Worm (Caenorhabditis elegans) whole organism, L4 larva: ENCODE measurements around the gene Y54G2A.38.

Experiments
- F44E2.7 ChIP-seq: fragments of 200-800 bp; sonication (Bioruptor generic); IDR thresholded peaks from 2 replicates; pipeline ENCODE4 v2.1.2; 2022; ENCODE audit warnings: missing genetic modification characterization, missing compliant biosample characterization
- F49E8.2 ChIP-seq: sonication (generic microtip); optimal IDR thresholded peaks from 2 replicates; lab custom pipeline; 2016; ENCODE audit warnings: missing compliant biosample characterization, mild to moderate bottlenecking, missing genetic modification characterization, borderline replicate concordance
- R02D3.7 ChIP-seq: fragments of 150-350 bp; sonication (generic microtip); optimal IDR thresholded peaks from 3 replicates; lab custom pipeline; 2014; ENCODE audit warnings: missing biosample characterization, missing genetic modification characterization
- T20F7.1 ChIP-seq: fragments of 200-800 bp; sonication (Bioruptor generic); optimal IDR thresholded peaks from 2 replicates; lab custom pipeline; 2018; ENCODE audit warnings: mild to moderate bottlenecking, missing genetic modification characterization, missing compliant biosample characterization
- T26A8.4 ChIP-seq: fragments of 200-800 bp; sonication (Bioruptor generic); IDR thresholded peaks from 2 replicates; pipeline ENCODE4 v1.3.6; 2022; ENCODE audit warnings: missing genetic modification characterization, missing compliant biosample characterization
- Y105C5A.15 ChIP-seq: fragments of 200-800 bp; sonication (Bioruptor generic); IDR thresholded peaks from 2 replicates; pipeline ENCODE4 v1.3.6; 2022; ENCODE audit warnings: missing genetic modification characterization, missing compliant biosample characterization
- Y75B8A.6 ChIP-seq: fragments of 200-800 bp; sonication (Bioruptor generic); IDR thresholded peaks from 2 replicates; pipeline ENCODE4 v1.3.6; 2022; ENCODE audit warnings: missing genetic modification reagents, missing genetic modification characterization, missing compliant biosample characterization
- ZK337.2 ChIP-seq: fragments of 200-800 bp; sonication (Bioruptor generic); IDR thresholded peaks from 2 replicates; pipeline ENCODE4 v1.3.6; 2022; ENCODE audit warnings: missing genetic modification reagents, missing genetic modification characterization, missing compliant biosample characterization
- arid-1 ChIP-seq: fragments of 200-800 bp; sonication (Bioruptor generic); conservative IDR thresholded peaks from 2 replicates; pipeline ENCODE4 v1.3.6; 2022; ENCODE audit warnings: missing genetic modification reagents, missing genetic modification characterization, missing compliant biosample characterization
- attf-4 ChIP-seq: sonication (generic microtip); optimal IDR thresholded peaks from 3 replicates; lab custom pipeline; 2017; ENCODE audit warnings: missing biosample characterization, missing genetic modification characterization
- ceh-20 ChIP-seq: fragments of 200-800 bp; sonication (Bioruptor generic); IDR thresholded peaks from 2 replicates; pipeline ENCODE4 v1.3.6; 2022; ENCODE audit warnings: missing genetic modification reagents, missing genetic modification characterization, missing compliant biosample characterization
- ceh-28 ChIP-seq: fragments of 150-350 bp; optimal IDR thresholded peaks from 2 replicates; lab custom pipeline; 2014; ENCODE audit warnings: missing biosample characterization, missing genetic modification reagents, missing genetic modification characterization
- ces-1 ChIP-seq: fragments of 150-350 bp; sonication (generic microtip); optimal IDR thresholded peaks from 4 replicates; lab custom pipeline; 2014; ENCODE audit warnings: missing biosample characterization, missing genetic modification reagents, missing genetic modification characterization
- cey-2 ChIP-seq: sonication (generic microtip); optimal IDR thresholded peaks from 3 replicates; lab custom pipeline; 2017; ENCODE audit warnings: missing genetic modification characterization, mild to moderate bottlenecking, missing compliant biosample characterization, antibody characterized with exemption, borderline replicate concordance; ENCODE audit not compliant: insufficient read depth
- daf-8 ChIP-seq: fragments of 200-800 bp; sonication (Bioruptor generic); IDR thresholded peaks from 2 replicates; pipeline ENCODE4 v1.3.6; 2022; ENCODE audit warnings: missing genetic modification characterization, missing compliant biosample characterization
- dmd-8 ChIP-seq: fragments of 200-800 bp; sonication (Bioruptor generic); IDR thresholded peaks from 2 replicates; pipeline ENCODE4 v1.3.6; 2022; ENCODE audit warnings: missing genetic modification characterization, missing compliant biosample characterization
- dmd-9 ChIP-seq: fragments of 200-800 bp; sonication (Bioruptor generic); IDR thresholded peaks from 2 replicates; pipeline ENCODE4 v1.3.6; 2022; ENCODE audit warnings: missing genetic modification reagents, missing genetic modification characterization, missing compliant biosample characterization
- dpl-1 ChIP-seq: fragments of 150-350 bp; optimal IDR thresholded peaks from 2 replicates; lab custom pipeline; 2014; ENCODE audit warnings: missing biosample characterization, missing genetic modification reagents, missing genetic modification characterization
- duxl-1 ChIP-seq: sonication (generic microtip); optimal IDR thresholded peaks from 2 replicates; lab custom pipeline; 2016; ENCODE audit warnings: mild to moderate bottlenecking, missing genetic modification characterization, moderate library complexity, missing compliant biosample characterization; ENCODE audit not compliant: poor library complexity
- egl-43 ChIP-seq: fragments of 200-800 bp; sonication (Bioruptor generic); IDR thresholded peaks from 2 replicates; pipeline ENCODE4 v1.3.6; 2022; ENCODE audit warnings: missing genetic modification reagents, missing genetic modification characterization, missing compliant biosample characterization
- fkh-10 ChIP-seq: fragments of 150-350 bp; optimal IDR thresholded peaks from 2 replicates; lab custom pipeline; 2014; ENCODE audit warnings: missing biosample characterization, missing genetic modification reagents, missing genetic modification characterization
- hlh-11 ChIP-seq: fragments of 200-800 bp; sonication (Bioruptor generic); optimal IDR thresholded peaks from 2 replicates; lab custom pipeline; 2018; ENCODE audit warnings: mild to moderate bottlenecking, missing genetic modification characterization, missing compliant biosample characterization
- lim-7 ChIP-seq: fragments of 200-800 bp; sonication (Bioruptor generic); IDR thresholded peaks from 2 replicates; pipeline ENCODE4 v1.3.6; 2022; ENCODE audit warnings: missing genetic modification characterization, missing compliant biosample characterization
- lin-1 ChIP-seq: fragments of 200-800 bp; sonication (Bioruptor generic); IDR thresholded peaks from 2 replicates; pipeline ENCODE4 v1.3.6; 2022; ENCODE audit warnings: missing genetic modification reagents, missing genetic modification characterization, missing compliant biosample characterization
- lin-15B ChIP-seq: fragments of 150-350 bp; sonication (generic microtip); optimal IDR thresholded peaks from 3 replicates; lab custom pipeline; 2014; ENCODE audit warnings: missing biosample characterization, missing genetic modification characterization
- lir-3 ChIP-seq: sonication (generic microtip); optimal IDR thresholded peaks from 2 replicates; lab custom pipeline; 2016; ENCODE audit warnings: mild to moderate bottlenecking, missing genetic modification characterization, missing compliant biosample characterization
- lsy-2 ChIP-seq, 2 experiments: fragments of 150-350 bp in 1 of 2; sonication (generic microtip) in 1 of 2; optimal IDR thresholded peaks; 2 replicates each; lab custom pipeline; 2014 to 2017; ENCODE audit warnings: missing biosample characterization in 2 of 2, missing genetic modification characterization in 2 of 2
- madf-5 ChIP-seq, 2 experiments: fragments of 200-800 bp; sonication (Bioruptor generic); IDR thresholded peaks; 2 replicates each; pipeline ENCODE4 v1.3.6; 2022; ENCODE audit warnings: missing compliant biosample characterization in 2 of 2, missing genetic modification characterization in 2 of 2
- madf-9 ChIP-seq: fragments of 200-800 bp; sonication (Bioruptor generic); conservative IDR thresholded peaks from 2 replicates; pipeline ENCODE4 v1.3.6; 2022; ENCODE audit warnings: missing genetic modification reagents, missing genetic modification characterization, missing compliant biosample characterization
- mdt-29 ChIP-seq: fragments of 200-800 bp; sonication (Bioruptor generic); IDR thresholded peaks from 2 replicates; pipeline ENCODE4 v1.3.6; 2022; ENCODE audit warnings: missing genetic modification reagents, missing genetic modification characterization, missing compliant biosample characterization
- nhr-10 ChIP-seq: fragments of 150-350 bp; optimal IDR thresholded peaks from 2 replicates; lab custom pipeline; 2014; ENCODE audit warnings: missing biosample characterization, missing genetic modification characterization
- nhr-11 ChIP-seq: fragments of 150-350 bp; optimal IDR thresholded peaks from 2 replicates; lab custom pipeline; 2014; ENCODE audit warnings: missing biosample characterization, missing genetic modification characterization
- nhr-25 ChIP-seq: sonication (generic microtip); optimal IDR thresholded peaks from 2 replicates; lab custom pipeline; 2017; ENCODE audit warnings: missing genetic modification characterization, mild to moderate bottlenecking, missing compliant biosample characterization, antibody characterized with exemption, moderate library complexity, borderline replicate concordance; ENCODE audit not compliant: insufficient read depth
- nhr-28 ChIP-seq: fragments of 150-350 bp; optimal IDR thresholded peaks from 2 replicates; lab custom pipeline; 2014; ENCODE audit warnings: missing biosample characterization, missing genetic modification characterization
- nhr-41 ChIP-seq: fragments of 200-800 bp; sonication (Bioruptor generic); IDR thresholded peaks from 2 replicates; pipeline ENCODE4 v1.3.6; 2022; ENCODE audit warnings: missing genetic modification reagents, missing genetic modification characterization, missing compliant biosample characterization
- nhr-77 ChIP-seq: fragments of 150-350 bp; optimal IDR thresholded peaks from 2 replicates; lab custom pipeline; 2014; ENCODE audit warnings: missing biosample characterization, missing genetic modification characterization
- pha-4 ChIP-seq, 2 experiments: fragments of 150-350 bp in 1 of 2; fragments of 200-800 bp in 1 of 2; sonication (Bioruptor generic) in 1 of 2; IDR thresholded peaks in 1 of 2; optimal IDR thresholded peaks in 1 of 2; 2 replicates each; pipeline versions ENCODE4 v1.3.6 to Lab custom; 2014 to 2022; ENCODE audit warnings: missing genetic modification characterization in 2 of 2, missing genetic modification reagents in 2 of 2, missing biosample characterization in 1 of 2, missing compliant biosample characterization in 1 of 2
- rbr-2 ChIP-seq: sonication (generic microtip); optimal IDR thresholded peaks from 2 replicates; lab custom pipeline; 2016; ENCODE audit warnings: missing genotype, missing genetic modification characterization, missing compliant biosample characterization
- saeg-2 ChIP-seq: fragments of 200-800 bp; sonication (Bioruptor generic); IDR thresholded peaks from 2 replicates; pipeline ENCODE4 v1.3.6; 2022; ENCODE audit warnings: missing genetic modification reagents, missing genetic modification characterization, missing compliant biosample characterization
- sdz-12 ChIP-seq: fragments of 200-800 bp; sonication (Bioruptor generic); optimal IDR thresholded peaks from 2 replicates; lab custom pipeline; 2018; ENCODE audit warnings: mild to moderate bottlenecking, missing genetic modification characterization, missing compliant biosample characterization
- set-16 ChIP-seq: fragments of 200-800 bp; sonication (Bioruptor generic); IDR thresholded peaks from 2 replicates; pipeline ENCODE4 v1.3.6; 2022; ENCODE audit warnings: missing genetic modification reagents, missing genetic modification characterization, missing compliant biosample characterization
- skn-1 ChIP-seq: fragments of 150-350 bp; optimal IDR thresholded peaks from 2 replicates; lab custom pipeline; 2014; ENCODE audit warnings: missing biosample characterization, missing genetic modification characterization
- snpc-1.2 ChIP-seq: fragments of 200-800 bp; sonication (Bioruptor generic); IDR thresholded peaks from 2 replicates; pipeline ENCODE4 v1.3.6; 2022; ENCODE audit warnings: missing genetic modification reagents, missing genetic modification characterization, missing compliant biosample characterization
- snpc-4 ChIP-seq: fragments of 150-350 bp; optimal IDR thresholded peaks from 2 replicates; lab custom pipeline; 2014; ENCODE audit warnings: missing biosample characterization, missing genetic modification characterization
- spr-3 ChIP-seq: fragments of 200-800 bp; sonication (Bioruptor generic); optimal IDR thresholded peaks from 2 replicates; lab custom pipeline; 2018; ENCODE audit warnings: mild to moderate bottlenecking, missing genetic modification characterization, missing compliant biosample characterization
- tag-97 ChIP-seq: fragments of 200-800 bp; sonication (Bioruptor generic); IDR thresholded peaks from 2 replicates; pipeline ENCODE4 v1.3.6; 2022; ENCODE audit warnings: missing genetic modification characterization, missing compliant biosample characterization
- vab-7 ChIP-seq: fragments of 200-800 bp; sonication (Bioruptor generic); IDR thresholded peaks from 2 replicates; pipeline ENCODE4 v1.3.6; 2022; ENCODE audit warnings: missing genetic modification reagents, missing genetic modification characterization, missing compliant biosample characterization
- zfp-2 ChIP-seq: sonication (generic microtip); optimal IDR thresholded peaks from 2 replicates; lab custom pipeline; 2016; ENCODE audit warnings: mild to moderate bottlenecking, missing genetic modification characterization, missing compliant biosample characterization
- zip-11 ChIP-seq: fragments of 200-800 bp; sonication (Bioruptor generic); IDR thresholded peaks from 2 replicates; pipeline ENCODE4 v1.3.6; 2022; ENCODE audit warnings: missing genetic modification characterization, missing compliant biosample characterization
- ztf-11 ChIP-seq: fragments of 150-350 bp; optimal IDR thresholded peaks from 2 replicates; lab custom pipeline; 2014; ENCODE audit warnings: missing biosample characterization, missing genetic modification characterization
- ztf-7 ChIP-seq: fragments of 150-350 bp; optimal IDR thresholded peaks from 2 replicates; lab custom pipeline; 2014; ENCODE audit warnings: missing biosample characterization, missing genetic modification characterization

Gene Y54G2A.38

ce11 chrIV:2711122-2711669, 48.1 kb upstream of the Y54G2A.38 start:
- no peak for TF ChIP-seq Y75B8A.6 (GFP tag; lab: Robert Waterston, UW)
- no peak for TF ChIP-seq R02D3.7
- TF ChIP-seq nhr-28 (tag; lab: Kevin White, UChicago): no peak
- TF ChIP-seq T20F7.1: peak; percentile 48
- no peak for TF ChIP-seq saeg-2 (GFP tag; lab: Robert Waterston, UW)
- TF ChIP-seq snpc-1.2 (GFP tag; lab: Robert Waterston, UW): no peak
- peak; percentile 4 for TF ChIP-seq nhr-77
- no peak for TF ChIP-seq set-16
- no peak for TF ChIP-seq sdz-12 (GFP tag; lab: Kevin White, UChicago)
- TF ChIP-seq mdt-29 (GFP tag; lab: Robert Waterston, UW): peak; percentile 46; the same call in 1 of the 2 replicates
- TF ChIP-seq ceh-28: no peak
- TF ChIP-seq lin-15B (tag; lab: Kevin White, UChicago): no peak
- no peak for TF ChIP-seq dmd-8
- TF ChIP-seq zip-11 (GFP tag; lab: Robert Waterston, UW): no peak
- TF ChIP-seq ztf-11 (tag; lab: Kevin White, UChicago): no peak
- 0 out of 2 replicates have a peak, but pooled peaks have one; percentile 20 for TF ChIP-seq T26A8.4 (GFP tag; lab: Robert Waterston, UW)
- no peak for TF ChIP-seq ces-1 (GFP tag; lab: Kevin White, UChicago)
- TF ChIP-seq nhr-11: no peak
- 0 out of 2 replicates have a peak, but pooled peaks have one; percentile 6 for TF ChIP-seq arid-1 (GFP tag; lab: Robert Waterston, UW)
- no peak for TF ChIP-seq spr-3 (GFP tag; lab: Kevin White, UChicago)
- TF ChIP-seq cey-2 (tag; lab: Kevin White, UChicago): no peak
- TF ChIP-seq dmd-9: no peak
- no peak for TF ChIP-seq nhr-10
- TF ChIP-seq daf-8: no peak
- TF ChIP-seq madf-5 (GFP tag; IDR thresholded peaks at IDR 0.05; lab: Robert Waterston, UW): no peak
- no peak for TF ChIP-seq rbr-2 (tag; lab: Kevin White, UChicago)
- TF ChIP-seq dpl-1 (GFP tag; lab: Kevin White, UChicago): no peak
- no peak for TF ChIP-seq nhr-41 (GFP tag; lab: Robert Waterston, UW)
- no peak for TF ChIP-seq lim-7 (GFP tag; lab: Robert Waterston, UW)
- TF ChIP-seq snpc-4: no peak
- no peak for TF ChIP-seq ztf-7 (tag; lab: Kevin White, UChicago)
- no peak for TF ChIP-seq vab-7 (GFP tag; lab: Robert Waterston, UW)
- no peak for TF ChIP-seq lir-3
- TF ChIP-seq attf-4 (tag; lab: Kevin White, UChicago): no peak
- no peak for TF ChIP-seq lin-1 (GFP tag; lab: Robert Waterston, UW)
- no peak for TF ChIP-seq ZK337.2 (GFP tag; lab: Robert Waterston, UW)
- no peak for TF ChIP-seq egl-43 (GFP tag; lab: Robert Waterston, UW)
- peak; percentile 31 for TF ChIP-seq hlh-11 (tag; lab: Kevin White, UChicago)
- TF ChIP-seq zfp-2 (tag; lab: Kevin White, UChicago): no peak
- no peak for TF ChIP-seq F49E8.2
- no peak for TF ChIP-seq madf-9 (GFP tag; lab: Robert Waterston, UW)
- TF ChIP-seq duxl-1 (tag; lab: Kevin White, UChicago): no peak
- no peak for TF ChIP-seq nhr-25 (tag; lab: Kevin White, UChicago)
- TF ChIP-seq Y105C5A.15 (GFP tag; lab: Robert Waterston, UW): no peak
- no peak for TF ChIP-seq ceh-20 (GFP tag; lab: Robert Waterston, UW)
- TF ChIP-seq lsy-2 (tag; optimal IDR thresholded peaks at IDR 0.05; lab: Kevin White, UChicago): peak in 1 of 2 experiments; percentile 40
- no peak for TF ChIP-seq tag-97 (GFP tag; lab: Robert Waterston, UW)
- TF ChIP-seq fkh-10 (GFP tag; lab: Kevin White, UChicago): no peak
- TF ChIP-seq skn-1 (tag; lab: Kevin White, UChicago): no peak
- TF ChIP-seq pha-4 (GFP tag; IDR thresholded peaks at IDR 0.05; lab: Robert Waterston, UW): no peak; the same call in 1 of the 2 replicates
- no peak for TF ChIP-seq pha-4 (tag; optimal IDR thresholded peaks at IDR 0.05; lab: Kevin White, UChicago)
- TF ChIP-seq F44E2.7 (GFP tag; lab: Robert Waterston, UW): no peak
